Fruit fly (Drosophila melanogaster) whole organism, pupa: ENCODE data around the gene Spn28Dc.

ENCODE experiments used
- CG10348 ChIP-seq: fragments of 200-800 bp; sonication (Bioruptor generic); IDR thresholded peaks from 2 replicates; pipeline ENCODE4 v1.3.6; 2022; ENCODE audit warnings: missing biosample characterization, missing genetic modification characterization
- CG12605 ChIP-seq: fragments of 200-800 bp; sonication (Bioruptor generic); IDR thresholded peaks from 2 replicates; pipeline ENCODE4 v1.3.6; 2022; ENCODE audit warnings: missing biosample characterization, missing genetic modification characterization
- CG13204 ChIP-seq: fragments of 200-800 bp; sonication (Bioruptor generic); optimal IDR thresholded peaks from 2 replicates; lab custom pipeline; 2018; ENCODE audit warnings: missing biosample characterization, mild to moderate bottlenecking, missing genetic modification characterization, moderate library complexity
- CG14655 ChIP-seq: fragments of 200-800 bp; sonication (Bioruptor generic); optimal IDR thresholded peaks from 3 replicates; lab custom pipeline; 2017; ENCODE audit warnings: mild to moderate bottlenecking, missing biosample characterization, missing genetic modification reagents, missing genetic modification characterization
- CG15710 ChIP-seq: fragments of 200-800 bp; sonication (Bioruptor generic); optimal IDR thresholded peaks from 2 replicates; lab custom pipeline; 2018; ENCODE audit warnings: missing biosample characterization, mild to moderate bottlenecking, missing genetic modification characterization, moderate library complexity
- CG17806 ChIP-seq: fragments of 200-800 bp; sonication (Bioruptor generic); optimal IDR thresholded peaks from 2 replicates; lab custom pipeline; 2018; ENCODE audit warnings: missing biosample characterization, mild to moderate bottlenecking, missing genetic modification characterization, moderate library complexity
- CG32121 ChIP-seq: fragments of 200-800 bp; sonication (Bioruptor generic); IDR thresholded peaks from 2 replicates; pipeline ENCODE4 v1.3.6; 2022; ENCODE audit warnings: missing biosample characterization, missing genetic modification characterization
- CG34367 ChIP-seq: fragments of 200-800 bp; sonication (Bioruptor generic); optimal IDR thresholded peaks from 2 replicates; lab custom pipeline; 2018; ENCODE audit warnings: missing biosample characterization, mild to moderate bottlenecking, missing genetic modification characterization
- CG4496 ChIP-seq: fragments of 200-800 bp; sonication (Bioruptor generic); IDR thresholded peaks from 3 replicates; pipeline ENCODE4 v1.3.6; 2022; ENCODE audit warnings: missing biosample characterization, missing genetic modification characterization
- CG8159 ChIP-seq: fragments of 200-800 bp; sonication (Bioruptor generic); optimal IDR thresholded peaks from 3 replicates; lab custom pipeline; 2018; ENCODE audit warnings: missing biosample characterization, mild to moderate bottlenecking, missing genetic modification characterization, moderate library complexity
- CG8301 ChIP-seq: fragments of 200-800 bp; sonication (Bioruptor generic); optimal IDR thresholded peaks from 2 replicates; lab custom pipeline; 2018; ENCODE audit warnings: missing biosample characterization, mild to moderate bottlenecking, missing genetic modification characterization
- CG9948 ChIP-seq: fragments of 200-800 bp; sonication (Bioruptor generic); optimal IDR thresholded peaks from 2 replicates; lab custom pipeline; 2018; ENCODE audit warnings: missing biosample characterization, mild to moderate bottlenecking, missing genetic modification characterization, moderate library complexity
- D1 ChIP-seq: fragments of 200-800 bp; sonication (Bioruptor generic); optimal IDR thresholded peaks from 2 replicates; lab custom pipeline; 2018; ENCODE audit warnings: missing biosample characterization, mild to moderate bottlenecking, missing genetic modification characterization, moderate library complexity
- EcR ChIP-seq: fragments of 200-800 bp; sonication (Bioruptor generic); optimal IDR thresholded peaks from 3 replicates; lab custom pipeline; 2019; ENCODE audit warnings: missing biosample characterization, missing genetic modification characterization, mild to moderate bottlenecking, moderate library complexity, missing genetic modification reagents
- Ets98B ChIP-seq: fragments of 200-800 bp; sonication (Bioruptor generic); IDR thresholded peaks from 2 replicates; pipeline ENCODE4 v1.3.6; 2022; ENCODE audit warnings: missing biosample characterization, missing genetic modification characterization
- Pif1A ChIP-seq: fragments of 200-800 bp; sonication (Bioruptor generic); optimal IDR thresholded peaks from 3 replicates; lab custom pipeline; 2016; ENCODE audit warnings: missing biosample characterization, missing genetic modification characterization
- Pif1B ChIP-seq: fragments of 200-800 bp; sonication (Bioruptor generic); optimal IDR thresholded peaks from 3 replicates; lab custom pipeline; 2016; ENCODE audit warnings: missing biosample characterization, missing genetic modification characterization
- Snoo ChIP-seq: fragments of 200-800 bp; sonication (Bioruptor generic); optimal IDR thresholded peaks from 3 replicates; lab custom pipeline; 2017; ENCODE audit warnings: missing biosample characterization, mild to moderate bottlenecking, missing genetic modification characterization, inconsistent platforms
- fd96Ca ChIP-seq: fragments of 200-800 bp; sonication (Bioruptor generic); IDR thresholded peaks from 3 replicates; pipeline ENCODE4 v1.3.6; 2022; ENCODE audit warnings: missing biosample characterization, missing genetic modification characterization
- gl ChIP-seq: fragments of 200-800 bp; sonication (Bioruptor generic); optimal IDR thresholded peaks from 2 replicates; lab custom pipeline; 2018; ENCODE audit warnings: missing biosample characterization, mild to moderate bottlenecking, missing genetic modification characterization
- rn ChIP-seq: fragments of 200-800 bp; sonication (Bioruptor generic); IDR thresholded peaks from 2 replicates; pipeline ENCODE4 v1.3.6; 2022; ENCODE audit warnings: missing biosample characterization, missing genetic modification characterization

Spn28Dc gene

DNA sequence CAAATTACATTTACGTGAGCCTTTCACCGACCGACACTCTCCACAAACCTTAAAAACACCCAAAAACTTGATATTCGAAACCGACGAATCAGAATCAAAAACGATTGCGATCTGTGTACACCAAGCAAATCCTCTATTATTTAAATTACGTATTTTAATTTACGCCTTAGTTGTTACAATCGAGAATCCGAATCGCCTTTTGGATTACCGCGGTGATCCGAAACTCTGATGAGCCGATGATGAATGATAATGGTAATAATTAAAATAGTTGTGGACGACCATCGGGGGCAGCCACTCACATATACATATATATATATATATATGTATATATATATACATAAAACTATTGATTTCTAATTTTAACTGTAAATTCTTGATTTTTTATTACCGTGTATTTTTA is 32.7 kb upstream of the Spn28Dc start, which contains the start of gene CG7367:
CG7367 (minus strand) TSS at position 101 of the 400 bp plus-strand sequence.
- TF ChIP-seq Pif1A (GFP tag; lab: Kevin White, UChicago) (no peak), CG9948 (tag; lab: Kevin White, UChicago) (no peak), CG8301 (no peak), CG32121 (GFP tag; lab: Robert Waterston, UW) (no peak)

DNA sequence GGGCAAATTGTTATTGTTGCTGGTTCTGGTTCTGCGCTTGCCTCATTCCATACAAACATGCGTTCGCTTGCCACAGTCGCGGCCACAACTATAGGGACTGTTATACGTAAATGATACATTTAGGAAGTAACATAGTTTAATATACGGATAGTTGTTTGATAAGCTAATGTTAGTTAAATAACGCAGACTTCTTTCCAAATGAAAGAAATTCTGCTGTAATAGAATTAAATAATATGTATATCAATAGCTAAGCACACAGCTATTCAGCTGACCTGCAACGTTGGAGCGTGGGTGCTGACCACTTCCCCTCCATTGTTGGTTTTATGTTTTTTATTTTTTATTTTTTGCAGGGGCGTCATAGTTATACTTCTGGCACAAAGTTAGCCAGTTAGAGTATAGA is 27.7 kb upstream of the Spn28Dc start:
- TF ChIP-seq fd96Ca (GFP tag; lab: Robert Waterston, UW) (peak; percentile 75), Snoo (tag; lab: Kevin White, UChicago) (no peak), CG12605 (GFP tag; lab: Robert Waterston, UW) (peak; percentile 80), EcR (no peak), CG14655 (GFP tag; lab: Kevin White, UChicago) (no peak), CG9948 (tag; lab: Kevin White, UChicago) (peak; percentile 61), gl (peak; percentile 8), CG8301 (peak; percentile 77), CG34367 (tag; lab: Kevin White, UChicago) (peak; percentile 35), CG15710 (tag; lab: Kevin White, UChicago) (peak; percentile 57), CG8159 (tag; lab: Kevin White, UChicago) (peak; percentile 52), CG32121 (GFP tag; lab: Robert Waterston, UW) (peak; percentile 83), CG17806 (tag; lab: Kevin White, UChicago) (peak; percentile 53), Pif1A (GFP tag; lab: Kevin White, UChicago) (peak; percentile 78), CG13204 (GFP tag; lab: Kevin White, UChicago) (no peak), Ets98B (peak; percentile 82), CG4496 (GFP tag; lab: Robert Waterston, UW) (peak; percentile 79), CG10348 (GFP tag; lab: Robert Waterston, UW) (no peak), Pif1B (GFP tag; lab: Kevin White, UChicago) (peak; percentile 18), rn (GFP tag; lab: Robert Waterston, UW) (0 out of 2 replicates have a peak, but pooled peaks have one; percentile 13)

DNA sequence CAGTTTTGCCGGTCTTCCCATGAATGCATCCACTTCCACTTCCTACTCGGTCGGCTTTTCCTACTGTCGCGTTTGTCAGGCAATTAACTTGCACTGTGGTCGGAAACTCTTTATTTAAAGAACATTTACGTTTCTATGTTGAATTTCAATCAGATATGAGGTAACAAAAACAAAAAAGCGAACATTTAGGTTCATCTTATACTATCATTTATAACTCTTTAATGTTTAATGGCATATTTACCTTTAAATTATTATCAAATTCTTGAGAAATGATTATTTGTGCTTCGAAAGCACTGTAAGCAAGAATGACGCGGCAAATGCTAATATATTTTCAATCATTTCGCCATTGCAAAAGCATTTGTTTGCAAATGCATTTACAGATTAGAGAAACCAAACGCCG is 26.7 kb upstream of the Spn28Dc start:
- peak; percentile 6 for TF ChIP-seq CG17806 (tag; lab: Kevin White, UChicago)
- TF ChIP-seq CG12605 (GFP tag; lab: Robert Waterston, UW), result 0 out of 2 replicates have a peak, but pooled peaks have one; percentile 16
- peak; percentile 18 for TF ChIP-seq Pif1A (GFP tag; lab: Kevin White, UChicago)
- TF ChIP-seq CG4496 (GFP tag; lab: Robert Waterston, UW), result peak; percentile 55; the same call in 1 of the 3 replicates
- peak; percentile 37; the same call in 1 of the 2 replicates for TF ChIP-seq CG32121 (GFP tag; lab: Robert Waterston, UW)
- no peak for TF ChIP-seq CG15710 (tag; lab: Kevin White, UChicago)
- TF ChIP-seq CG8301, result peak; percentile 28
- TF ChIP-seq gl, result no peak
- no peak for TF ChIP-seq EcR
- TF ChIP-seq Ets98B, result no peak

DNA sequence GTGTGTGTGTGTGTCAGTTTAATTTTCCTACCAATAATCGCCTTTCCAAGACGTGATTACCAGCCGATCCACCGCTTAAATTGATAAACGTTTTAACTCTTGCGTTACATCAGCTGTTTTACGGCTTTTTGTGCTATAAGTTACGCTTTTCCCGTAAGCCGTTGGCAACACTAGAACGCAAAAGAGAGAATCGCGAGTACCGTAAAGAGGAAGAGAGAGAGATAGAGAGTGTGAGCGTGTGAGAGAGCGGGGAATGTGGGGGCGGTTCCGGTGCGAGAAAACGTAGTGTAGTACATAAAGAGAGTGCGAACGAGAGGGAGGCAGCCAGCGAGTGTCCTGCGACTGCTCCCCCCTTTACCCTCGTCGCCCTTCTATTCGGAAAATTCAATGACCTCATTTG is 24.6 kb upstream of the Spn28Dc start:
- peak; percentile 38; the same call in 1 of the 3 replicates for TF ChIP-seq CG4496 (GFP tag; lab: Robert Waterston, UW)
- TF ChIP-seq CG12605 (GFP tag; lab: Robert Waterston, UW), result peak; percentile 29; the same call in 1 of the 2 replicates
- TF ChIP-seq CG13204 (GFP tag; lab: Kevin White, UChicago), result peak; percentile 25
- no peak for TF ChIP-seq gl
- TF ChIP-seq CG14655 (GFP tag; lab: Kevin White, UChicago), result no peak
- TF ChIP-seq EcR, result peak; percentile 54

DNA sequence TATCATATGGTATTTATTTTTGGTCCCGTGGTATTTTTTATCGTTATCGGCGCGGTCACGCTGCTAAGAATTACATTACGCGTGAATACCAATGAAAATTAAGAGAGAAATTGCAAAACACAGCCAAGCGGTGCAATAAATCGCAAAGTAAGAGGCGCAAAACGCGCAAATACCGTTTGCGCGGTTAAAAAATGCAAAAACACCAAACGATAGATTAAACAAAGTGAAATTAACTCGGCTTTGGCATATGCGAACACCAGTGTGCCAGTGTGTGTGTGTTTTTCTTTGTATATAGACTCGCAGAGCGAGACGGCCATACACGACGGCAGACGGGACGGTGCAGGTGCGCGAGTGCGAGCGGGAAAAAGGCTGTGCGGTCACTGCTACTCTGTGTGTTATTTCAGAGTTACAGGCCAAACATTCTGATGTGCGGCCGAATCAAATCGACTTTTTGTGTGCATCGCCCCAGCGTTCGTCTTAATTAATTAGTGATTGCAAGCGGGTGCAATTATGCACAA is 23.7 kb upstream of the Spn28Dc start, which contains the start of gene Cka:
Cka (plus strand) TSS at position 29 of the 518 bp plus-strand sequence.
- TF ChIP-seq CG14655 (GFP tag; lab: Kevin White, UChicago), result no peak
- no peak for TF ChIP-seq Ets98B
- TF ChIP-seq CG8159 (tag; lab: Kevin White, UChicago), result peak; percentile 34
- TF ChIP-seq rn (GFP tag; lab: Robert Waterston, UW), result no peak
- TF ChIP-seq Pif1A (GFP tag; lab: Kevin White, UChicago), result no peak
- peak; percentile 69; the same call in 1 of the 3 replicates for TF ChIP-seq CG4496 (GFP tag; lab: Robert Waterston, UW)
- TF ChIP-seq CG34367 (tag; lab: Kevin White, UChicago), result no peak
- no peak for TF ChIP-seq CG9948 (tag; lab: Kevin White, UChicago)
- TF ChIP-seq CG32121 (GFP tag; lab: Robert Waterston, UW), result no peak
- no peak for TF ChIP-seq D1 (tag; lab: Kevin White, UChicago)
- TF ChIP-seq gl, result no peak
- no peak for TF ChIP-seq CG10348 (GFP tag; lab: Robert Waterston, UW)
- TF ChIP-seq CG8301, result no peak
- no peak for TF ChIP-seq Pif1B (GFP tag; lab: Kevin White, UChicago)
- TF ChIP-seq CG15710 (tag; lab: Kevin White, UChicago), result no peak
- peak; percentile 5 for TF ChIP-seq Snoo (tag; lab: Kevin White, UChicago)
- no peak for TF ChIP-seq CG17806 (tag; lab: Kevin White, UChicago)
- TF ChIP-seq CG13204 (GFP tag; lab: Kevin White, UChicago), result peak; percentile 57
- TF ChIP-seq EcR, result no peak
- TF ChIP-seq CG12605 (GFP tag; lab: Robert Waterston, UW), result no peak
- TF ChIP-seq fd96Ca (GFP tag; lab: Robert Waterston, UW), result peak; percentile 44; the same call in 1 of the 3 replicates

DNA sequence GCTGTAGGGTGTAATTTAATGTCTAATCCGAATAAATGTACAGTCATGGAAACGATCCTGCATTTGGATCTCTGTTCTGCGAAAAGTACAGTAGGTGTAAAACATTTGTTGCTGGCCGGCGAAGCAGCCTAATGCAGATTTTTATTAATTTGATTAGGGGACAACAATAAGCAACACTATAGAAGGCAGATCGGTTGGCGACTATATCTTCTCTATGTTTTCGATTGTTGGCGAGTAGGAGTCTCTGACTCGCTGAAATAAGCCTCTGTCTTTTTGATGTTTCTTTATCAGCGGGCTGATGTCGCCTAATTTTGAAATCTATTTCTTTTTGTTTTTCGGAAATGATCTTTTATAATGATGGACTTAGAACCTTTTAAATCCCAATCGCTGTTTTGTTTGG is 23.1 kb upstream of the Spn28Dc start:
- TF ChIP-seq EcR (no peak), fd96Ca (GFP tag; lab: Robert Waterston, UW) (no peak), D1 (tag; lab: Kevin White, UChicago) (no peak)
